Worm (Caenorhabditis elegans) whole organism, L4/young adult: ENCODE results near the gene srh-99.

ENCODE experiments used
- W03F9.2 ChIP-seq: fragments of 150-350 bp; optimal IDR thresholded peaks from 2 replicates; lab custom pipeline; 2014; ENCODE audit warnings: missing biosample characterization, missing genetic modification characterization
- dao-5 ChIP-seq: sonication (generic microtip); optimal IDR thresholded peaks from 2 replicates; lab custom pipeline; 2016; ENCODE audit warnings: missing genotype, missing genetic modification characterization, moderate library complexity, missing compliant biosample characterization
- him-1 ChIP-seq: sonication (generic microtip); optimal IDR thresholded peaks from 2 replicates; lab custom pipeline; 2016; ENCODE audit warnings: missing genotype, missing genetic modification reagents, missing genetic modification characterization, missing compliant biosample characterization

DNA sequence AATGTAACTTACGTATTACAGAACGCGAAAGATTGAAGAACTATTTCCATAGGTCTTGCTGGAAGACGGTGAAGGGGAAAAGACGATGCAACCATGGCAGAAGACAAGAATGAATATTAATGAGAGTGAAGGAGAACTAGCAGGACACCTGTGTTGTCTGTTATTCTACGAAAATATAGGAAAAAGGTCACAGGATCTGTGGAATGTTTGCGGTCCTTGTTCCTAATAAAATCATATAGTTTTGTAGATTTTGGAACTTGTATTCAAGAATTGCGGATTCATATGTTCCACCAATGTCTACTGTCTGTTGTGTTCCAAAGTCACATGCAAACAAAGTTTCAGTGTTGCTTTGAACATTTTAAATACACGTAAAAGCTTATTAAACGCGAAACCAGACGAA is 35.8 kb upstream of the srh-99 start, which contains the start of gene sdz-11:
- TF ChIP-seq dao-5 (no peak), him-1 (no peak), W03F9.2 (tag; lab: Kevin White, UChicago) (no peak)
